Fruit fly (Drosophila melanogaster) whole organism, embryonic: ENCODE measurements around the gene Cralbp.

Experiments used
- Optix ChIP-seq: fragments of 200-800 bp; sonication (Bioruptor generic); IDR thresholded peaks from 3 replicates; pipeline ENCODE4 v1.3.6; 2022; ENCODE audit warnings: missing biosample characterization, missing genetic modification characterization
- odd ChIP-seq: fragments of 200-800 bp; sonication (Bioruptor generic); optimal IDR thresholded peaks from 2 replicates; lab custom pipeline; 2017; ENCODE audit warnings: missing biosample characterization, mild to moderate bottlenecking, missing genetic modification characterization

dm6 chr3L:5808101-5808433 lies 21.5 kb upstream of the Cralbp start:
- TF ChIP-seq Optix (GFP tag; lab: Robert Waterston, UW), result no peak
- no peak for TF ChIP-seq odd (GFP tag; lab: Kevin White, UChicago)
